Fruit fly (Drosophila melanogaster): Measurements from ENCODE around the gene Ugt303A1.

Ugt303A1 gene

dm6 chr3R:11154576-11155113, 20.7 kb upstream of the Ugt303A1 start, which contains the start of gene Ugt302E1:
TSS of gene Ugt302E1 (plus strand) at chr3R:11154626.
- TF ChIP-seq cic (GFP tag; optimal IDR thresholded peaks at IDR 0.05) (peak; percentile 82), Hr96 (GFP tag; optimal IDR thresholded peaks at IDR 0.05) (no peak)

DNA sequence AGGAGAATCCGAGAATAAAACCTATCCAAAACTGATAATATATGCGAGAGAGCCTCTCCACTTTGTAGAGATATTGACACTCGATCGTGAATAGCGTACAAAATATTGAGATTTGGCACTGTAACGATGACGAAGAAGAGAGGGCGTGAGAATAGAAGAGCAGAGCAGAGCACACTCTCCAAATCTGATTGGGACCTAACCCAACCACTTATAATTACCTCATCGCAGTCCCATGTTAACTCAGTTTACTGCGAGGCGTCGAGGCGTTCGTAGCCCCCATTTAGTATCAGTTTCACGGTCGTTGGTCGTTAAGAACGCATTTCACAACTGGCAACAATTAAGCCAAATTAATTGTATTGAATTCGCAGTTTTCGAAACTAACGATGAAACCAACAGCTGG, 18.5 kb upstream of the Ugt303A1 start, which contains the start of gene Ugt302C1:
TSS of gene Ugt302C1 (plus strand) at position 241 of the 400 bp plus-strand sequence.
- TF ChIP-seq Crg-1 (GFP tag; optimal IDR thresholded peaks at IDR 0.05) (peak; percentile 7), cnc (optimal IDR thresholded peaks at IDR 0.05) (peak in 1 of 2 experiments; percentile 37), kay (GFP tag; ENCODE audit: borderline replicate concordance) (peak; percentile 62), bab1 (GFP tag; optimal IDR thresholded peaks at IDR 0.05) (peak; percentile 4), Mnt (GFP tag; optimal IDR thresholded peaks at IDR 0.05) (peak; percentile 57), cic (GFP tag; optimal IDR thresholded peaks at IDR 0.05) (peak; percentile 63), toe (GFP tag; optimal IDR thresholded peaks at IDR 0.05) (no peak), CG7101 (tag; optimal IDR thresholded peaks at IDR 0.05) (peak; percentile 30), pad (GFP tag; optimal IDR thresholded peaks at IDR 0.05) (peak; percentile 21), Clk (GFP tag; optimal IDR thresholded peaks at IDR 0.05) (no peak), Hr96 (GFP tag; optimal IDR thresholded peaks at IDR 0.05) (no peak), ovo (GFP tag; optimal IDR thresholded peaks at IDR 0.05) (peak; percentile 16), tj (GFP tag; optimal IDR thresholded peaks at IDR 0.05) (peak; percentile 26), CG12768 (GFP tag; optimal IDR thresholded peaks at IDR 0.05) (peak; percentile 31), CG33017 (tag; optimal IDR thresholded peaks at IDR 0.05) (peak; percentile 37)

dm6 chr3R:11160907-11161306, 14.4 kb upstream of the Ugt303A1 start, which contains the start of gene CG4757:
TSS of gene CG4757 (plus strand) at chr3R:11161207.
- no peak for TF ChIP-seq CG1620 (GFP tag; optimal IDR thresholded peaks at IDR 0.05)
- TF ChIP-seq CG5204 (GFP tag; optimal IDR thresholded peaks at IDR 0.05): no peak

DNA sequence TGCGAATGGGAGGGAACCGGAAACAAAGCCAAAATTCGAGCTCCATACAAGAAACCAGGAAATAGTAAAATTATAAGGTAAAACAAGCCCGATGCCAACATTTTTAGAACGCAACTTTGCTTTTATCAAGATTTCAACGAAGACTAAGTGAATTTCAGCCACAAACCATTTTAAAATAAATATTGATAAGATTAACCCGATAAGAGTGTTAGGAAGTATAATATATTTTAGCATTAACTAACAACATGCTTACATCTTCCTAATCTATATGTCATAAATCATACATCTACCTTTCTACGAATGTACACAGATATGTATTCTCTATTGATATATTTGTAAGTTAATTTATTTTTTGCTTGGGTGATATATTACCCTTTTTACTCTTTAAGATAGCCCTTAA, 9.4 kb upstream of the Ugt303A1 start, which contains the start of gene Ugt35E1:
TSS of gene Ugt35E1 (minus strand) at position 101 of the 400 bp plus-strand sequence.
- TF ChIP-seq CG1620 (GFP tag; optimal IDR thresholded peaks at IDR 0.05) (no peak), bab1 (GFP tag; optimal IDR thresholded peaks at IDR 0.05) (no peak), kay (GFP tag; ENCODE audit: borderline replicate concordance) (no peak), CG7101 (tag; optimal IDR thresholded peaks at IDR 0.05) (no peak), CG5204 (GFP tag; optimal IDR thresholded peaks at IDR 0.05) (no peak), pad (GFP tag; optimal IDR thresholded peaks at IDR 0.05) (no peak), CG11617 (GFP tag; optimal IDR thresholded peaks at IDR 0.05) (no peak), Crg-1 (GFP tag; optimal IDR thresholded peaks at IDR 0.05) (no peak), CG7045 (GFP tag; optimal IDR thresholded peaks at IDR 0.05) (no peak), CG14711 (tag; optimal IDR thresholded peaks at IDR 0.05) (no peak), toe (GFP tag; optimal IDR thresholded peaks at IDR 0.05) (no peak), cic (GFP tag; optimal IDR thresholded peaks at IDR 0.05) (no peak), ovo (GFP tag; optimal IDR thresholded peaks at IDR 0.05) (no peak), CG33017 (tag; optimal IDR thresholded peaks at IDR 0.05) (no peak), Hr96 (GFP tag; optimal IDR thresholded peaks at IDR 0.05) (no peak), CG12768 (GFP tag; optimal IDR thresholded peaks at IDR 0.05) (no peak)

DNA sequence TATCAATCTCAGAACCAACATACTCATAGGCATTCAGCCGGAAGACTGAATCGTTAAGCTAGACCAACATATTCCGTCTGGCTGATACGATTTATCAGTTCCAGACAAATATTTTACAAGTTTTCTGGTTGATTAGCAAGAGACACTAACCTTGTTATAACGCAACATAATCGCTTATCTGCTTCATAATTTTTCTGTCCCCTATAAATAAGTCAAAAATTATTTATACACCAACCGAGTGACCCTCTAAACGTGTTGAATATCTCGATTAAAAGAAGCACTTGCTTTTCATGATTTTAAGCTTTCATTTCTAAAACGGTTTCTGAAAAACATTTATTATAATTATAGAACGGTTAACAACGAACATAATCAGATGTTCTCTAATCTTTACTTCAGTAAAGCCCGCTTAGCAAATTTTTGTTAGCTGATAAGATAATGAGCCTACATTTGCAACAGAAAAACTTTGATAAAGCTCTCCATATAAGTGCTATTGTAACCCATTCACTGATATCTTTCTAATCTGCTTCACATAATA, 7.3 kb upstream of the Ugt303A1 start, which contains the start of gene Ugt35E2:
TSS of gene Ugt35E2 (minus strand) at position 51 of the 535 bp plus-strand sequence.
- TF ChIP-seq Mnt (GFP tag; optimal IDR thresholded peaks at IDR 0.05) (no peak), CG11617 (GFP tag; optimal IDR thresholded peaks at IDR 0.05) (no peak), CG1620 (GFP tag; optimal IDR thresholded peaks at IDR 0.05) (no peak), pad (GFP tag; optimal IDR thresholded peaks at IDR 0.05) (no peak), Hr96 (GFP tag; optimal IDR thresholded peaks at IDR 0.05) (no peak), cic (GFP tag; optimal IDR thresholded peaks at IDR 0.05) (no peak), Clk (GFP tag; optimal IDR thresholded peaks at IDR 0.05) (no peak), toe (GFP tag; optimal IDR thresholded peaks at IDR 0.05) (no peak), CG7045 (GFP tag; optimal IDR thresholded peaks at IDR 0.05) (no peak), CG7101 (tag; optimal IDR thresholded peaks at IDR 0.05) (no peak), CG33017 (tag; optimal IDR thresholded peaks at IDR 0.05) (no peak), tj (GFP tag; optimal IDR thresholded peaks at IDR 0.05) (no peak), cnc (optimal IDR thresholded peaks at IDR 0.05) (no peak)

DNA sequence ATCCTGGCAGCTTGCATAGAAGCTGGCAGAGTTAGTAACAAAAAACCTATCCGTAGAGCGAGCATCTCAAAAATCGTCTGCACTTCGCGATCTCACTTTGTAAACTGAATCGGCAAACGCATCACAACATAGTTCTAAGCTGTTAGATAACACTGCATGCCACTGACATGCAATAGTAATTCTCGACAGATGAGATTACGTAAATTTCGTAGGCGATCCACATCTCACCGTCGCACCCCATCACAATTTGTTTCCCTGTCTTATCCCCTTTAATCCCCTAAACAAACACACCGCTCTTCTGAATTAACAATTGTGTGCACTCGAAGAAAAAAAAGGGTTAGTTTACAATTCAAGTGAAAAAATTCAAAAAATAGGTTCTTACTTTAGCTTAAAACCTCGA, 5.2 kb upstream of the Ugt303A1 start, which contains the start of gene Ugt35B1:
TSS of gene Ugt35B1 (minus strand) at position 101 of the 400 bp plus-strand sequence.
- peak; percentile 44 for TF ChIP-seq cic (GFP tag; optimal IDR thresholded peaks at IDR 0.05)
- no peak for TF ChIP-seq ovo (GFP tag; optimal IDR thresholded peaks at IDR 0.05)
- TF ChIP-seq Clk (GFP tag; optimal IDR thresholded peaks at IDR 0.05): no peak
- no peak for TF ChIP-seq CG1620 (GFP tag; optimal IDR thresholded peaks at IDR 0.05)
- TF ChIP-seq tj (GFP tag; optimal IDR thresholded peaks at IDR 0.05): no peak
- TF ChIP-seq CG5204 (GFP tag; optimal IDR thresholded peaks at IDR 0.05): peak; percentile 39
- peak; percentile 21 for TF ChIP-seq CG7101 (tag; optimal IDR thresholded peaks at IDR 0.05)
- no peak for TF ChIP-seq CG7045 (GFP tag; optimal IDR thresholded peaks at IDR 0.05)
- no peak for TF ChIP-seq bab1 (GFP tag; optimal IDR thresholded peaks at IDR 0.05)
- TF ChIP-seq Crg-1 (GFP tag; optimal IDR thresholded peaks at IDR 0.05): no peak
- TF ChIP-seq Mnt (GFP tag; optimal IDR thresholded peaks at IDR 0.05): no peak
- TF ChIP-seq pad (GFP tag; optimal IDR thresholded peaks at IDR 0.05): no peak
- no peak for TF ChIP-seq Hr96 (GFP tag; optimal IDR thresholded peaks at IDR 0.05)
- peak; percentile 15 for TF ChIP-seq toe (GFP tag; optimal IDR thresholded peaks at IDR 0.05)
- TF ChIP-seq CG14711 (tag; optimal IDR thresholded peaks at IDR 0.05): no peak
- TF ChIP-seq CG12768 (GFP tag; optimal IDR thresholded peaks at IDR 0.05): peak; percentile 49
- peak; percentile 17 for TF ChIP-seq CG33017 (tag; optimal IDR thresholded peaks at IDR 0.05)
- TF ChIP-seq cnc (optimal IDR thresholded peaks at IDR 0.05): no peak
- TF ChIP-seq kay (GFP tag; ENCODE audit: borderline replicate concordance): peak; percentile 68
- TF ChIP-seq CG11617 (GFP tag; optimal IDR thresholded peaks at IDR 0.05): peak; percentile 26
